Fruit fly (Drosophila melanogaster) whole organism, embryonic: ENCODE data around the gene park.

Experiments used
- Bgb ChIP-seq: fragments of 200-800 bp; sonication (Bioruptor generic); IDR thresholded peaks from 2 replicates; pipeline ENCODE4 v1.3.6; 2022; ENCODE audit warnings: missing biosample characterization, missing genetic modification characterization; ENCODE audit not compliant: partially characterized antibody
- CG10267 ChIP-seq: fragments of 200-800 bp; sonication (Bioruptor generic); optimal IDR thresholded peaks from 2 replicates; lab custom pipeline; 2018; ENCODE audit warnings: missing biosample characterization, mild to moderate bottlenecking, missing genetic modification characterization, moderate library complexity
- CG11093 ChIP-seq: fragments of 200-800 bp; sonication (Bioruptor generic); IDR thresholded peaks from 3 replicates; pipeline ENCODE4 v1.3.6; 2022; ENCODE audit warnings: missing biosample characterization, missing genetic modification characterization
- CG11456 ChIP-seq: fragments of 200-800 bp; sonication (Bioruptor generic); IDR thresholded peaks from 3 replicates; pipeline ENCODE4 v1.3.6; 2022; ENCODE audit warnings: missing biosample characterization, missing genetic modification characterization
- CG13296 ChIP-seq: fragments of 200-800 bp; sonication (Bioruptor generic); optimal IDR thresholded peaks from 3 replicates; lab custom pipeline; 2018; ENCODE audit warnings: missing biosample characterization, mild to moderate bottlenecking, missing genetic modification characterization
- CG14441 ChIP-seq: fragments of 200-800 bp; sonication (Bioruptor generic); IDR thresholded peaks from 2 replicates; pipeline ENCODE4 v1.3.6; 2022; ENCODE audit warnings: missing biosample characterization, missing genetic modification characterization
- CG15073 ChIP-seq: fragments of 200-800 bp; sonication (Bioruptor generic); optimal IDR thresholded peaks from 2 replicates; lab custom pipeline; 2016; ENCODE audit warnings: missing biosample characterization, missing genetic modification characterization
- CG15269 ChIP-seq: fragments of 200-800 bp; sonication (Bioruptor generic); optimal IDR thresholded peaks from 2 replicates; lab custom pipeline; 2018; ENCODE audit warnings: missing biosample characterization, mild to moderate bottlenecking, missing genetic modification characterization, moderate library complexity
- CG16815 ChIP-seq: fragments of 200-800 bp; sonication (Bioruptor generic); optimal IDR thresholded peaks from 3 replicates; lab custom pipeline; 2017; ENCODE audit warnings: missing biosample characterization, mild to moderate bottlenecking, missing genetic modification characterization
- CG17186 ChIP-seq: fragments of 200-800 bp; sonication (Bioruptor generic); optimal IDR thresholded peaks from 3 replicates; lab custom pipeline; 2017; ENCODE audit warnings: missing biosample characterization, missing genetic modification reagents, missing genetic modification characterization
- CG17328 ChIP-seq: fragments of 200-800 bp; sonication (Bioruptor generic); IDR thresholded peaks from 2 replicates; pipeline ENCODE4 v1.3.6; 2022; ENCODE audit warnings: missing biosample characterization, missing genetic modification characterization
- CG17612 ChIP-seq: fragments of 200-800 bp; sonication (Bioruptor generic); IDR thresholded peaks from 2 replicates; pipeline ENCODE4 v1.3.6; 2022; ENCODE audit warnings: missing biosample characterization, missing genetic modification characterization
- CG17802 ChIP-seq: fragments of 200-800 bp; sonication (Bioruptor generic); optimal IDR thresholded peaks from 2 replicates; lab custom pipeline; 2018; ENCODE audit warnings: missing biosample characterization, mild to moderate bottlenecking, missing genetic modification characterization, moderate library complexity
- CG18011 ChIP-seq: fragments of 200-800 bp; sonication (Bioruptor generic); optimal IDR thresholded peaks from 2 replicates; lab custom pipeline; 2017; ENCODE audit warnings: missing biosample characterization, missing genetic modification characterization, mild to moderate bottlenecking, moderate library complexity, missing genotype
- CG1832 ChIP-seq: fragments of 200-800 bp; sonication (Bioruptor generic); optimal IDR thresholded peaks from 2 replicates; lab custom pipeline; 2017; ENCODE audit warnings: missing biosample characterization, mild to moderate bottlenecking, missing genetic modification characterization, inconsistent platforms
- CG2116 ChIP-seq: fragments of 200-800 bp; sonication (Bioruptor generic); optimal IDR thresholded peaks from 3 replicates; lab custom pipeline; 2018; ENCODE audit warnings: missing biosample characterization, mild to moderate bottlenecking, missing genetic modification characterization
- CG2120 ChIP-seq: fragments of 200-800 bp; sonication (Bioruptor generic); optimal IDR thresholded peaks from 3 replicates; lab custom pipeline; 2016; ENCODE audit warnings: missing biosample characterization, missing genetic modification characterization
- CG2129 ChIP-seq: fragments of 200-800 bp; sonication (Bioruptor generic); IDR thresholded peaks from 2 replicates; pipeline ENCODE4 v1.3.6; 2022; ENCODE audit warnings: missing biosample characterization, missing genetic modification characterization; ENCODE audit not compliant: partially characterized antibody
- CG30431 ChIP-seq: fragments of 200-800 bp; sonication (Bioruptor generic); optimal IDR thresholded peaks from 2 replicates; lab custom pipeline; 2017; ENCODE audit warnings: missing biosample characterization, missing genetic modification characterization
- CG42726 ChIP-seq: fragments of 200-800 bp; sonication (Bioruptor generic); IDR thresholded peaks from 2 replicates; pipeline ENCODE4 v1.3.6; 2022; ENCODE audit warnings: missing biosample characterization, missing genetic modification characterization; ENCODE audit not compliant: partially characterized antibody
- CG7357 ChIP-seq: fragments of 200-800 bp; sonication (Bioruptor generic); IDR thresholded peaks from 3 replicates; pipeline ENCODE4 v1.3.6; 2022; ENCODE audit warnings: missing biosample characterization, missing genetic modification characterization
- CG9876 ChIP-seq: fragments of 200-800 bp; sonication (Bioruptor generic); optimal IDR thresholded peaks from 2 replicates; lab custom pipeline; 2016; ENCODE audit warnings: missing biosample characterization, missing genetic modification characterization
- D19B ChIP-seq: fragments of 200-800 bp; sonication (Bioruptor generic); optimal IDR thresholded peaks from 2 replicates; lab custom pipeline; 2017; ENCODE audit warnings: missing biosample characterization, mild to moderate bottlenecking, missing genetic modification characterization
- Dad ChIP-seq: fragments of 200-800 bp; sonication (Bioruptor generic); optimal IDR thresholded peaks from 3 replicates; lab custom pipeline; 2016; ENCODE audit warnings: missing biosample characterization, missing genetic modification characterization
- Doc2 ChIP-seq: fragments of 200-800 bp; sonication (Bioruptor generic); IDR thresholded peaks from 2 replicates; pipeline ENCODE4 v1.3.6; 2022; ENCODE audit warnings: missing biosample characterization, missing genetic modification characterization
- Ets97D ChIP-seq: fragments of 200-800 bp; sonication (Bioruptor generic); optimal IDR thresholded peaks from 3 replicates; lab custom pipeline; 2016; ENCODE audit warnings: missing biosample characterization, missing genetic modification characterization
- HHEX ChIP-seq: fragments of 200-800 bp; sonication (Bioruptor generic); optimal IDR thresholded peaks from 3 replicates; lab custom pipeline; 2017; ENCODE audit warnings: missing biosample characterization, mild to moderate bottlenecking, missing genetic modification characterization, missing genetic modification reagents
- MESR4 ChIP-seq: fragments of 200-800 bp; sonication (Bioruptor generic); optimal IDR thresholded peaks from 2 replicates; lab custom pipeline; 2018; ENCODE audit warnings: missing biosample characterization, mild to moderate bottlenecking, missing genetic modification characterization, moderate library complexity
- NFAT ChIP-seq: fragments of 200-800 bp; sonication (Bioruptor generic); IDR thresholded peaks from 2 replicates; pipeline ENCODE4 v1.3.6; 2022; ENCODE audit warnings: missing biosample characterization, missing genetic modification characterization
- Rfx ChIP-seq: fragments of 200-800 bp; sonication (Bioruptor generic); IDR thresholded peaks from 2 replicates; pipeline ENCODE4 v1.3.6; 2022; ENCODE audit warnings: missing biosample characterization, missing genetic modification characterization
- Rx ChIP-seq: fragments of 200-800 bp; sonication (Bioruptor generic); IDR thresholded peaks from 2 replicates; pipeline ENCODE4 v1.3.6; 2022; ENCODE audit warnings: missing biosample characterization, missing genetic modification characterization
- Trl ChIP-seq, 3 experiments: fragments of >200 bp in 2 of 3; fragments of 200-800 bp in 1 of 3; sonication (Bioruptor generic) in 1 of 3; optimal IDR thresholded peaks; 2 replicates in 1 of 3; 3 replicates in 2 of 3; lab custom pipeline; 2016 to 2017; ENCODE audit warnings: missing biosample characterization in 1 of 3, missing genetic modification characterization in 1 of 3
- ara ChIP-seq: fragments of 200-800 bp; sonication (Bioruptor generic); IDR thresholded peaks from 2 replicates; pipeline ENCODE4 v1.3.6; 2022; ENCODE audit warnings: missing biosample characterization, missing genetic modification characterization
- ato ChIP-seq: fragments of 200-800 bp; sonication (Bioruptor generic); IDR thresholded peaks from 2 replicates; pipeline ENCODE4 v1.3.6; 2022; ENCODE audit warnings: missing biosample characterization, missing genetic modification characterization; ENCODE audit not compliant: partially characterized antibody
- cato ChIP-seq: fragments of 200-800 bp; sonication (Bioruptor generic); optimal IDR thresholded peaks from 2 replicates; lab custom pipeline; 2016; ENCODE audit warnings: missing biosample characterization, missing genetic modification characterization, borderline replicate concordance
- disco-r ChIP-seq: fragments of 200-800 bp; sonication (Bioruptor generic); optimal IDR thresholded peaks from 2 replicates; lab custom pipeline; 2016; ENCODE audit warnings: missing biosample characterization, missing genetic modification characterization
- dmrt99B ChIP-seq: fragments of 200-800 bp; sonication (Bioruptor generic); optimal IDR thresholded peaks from 2 replicates; lab custom pipeline; 2018; ENCODE audit warnings: missing biosample characterization, mild to moderate bottlenecking, missing genetic modification characterization, moderate library complexity
- dpn ChIP-seq, 2 experiments: fragments of 200-800 bp; sonication (Bioruptor generic); optimal IDR thresholded peaks; 3 replicates each; lab custom pipeline; 2016; ENCODE audit warnings: missing biosample characterization in 2 of 2, missing genetic modification characterization in 2 of 2
- gem ChIP-seq: fragments of 200-800 bp; sonication (Bioruptor generic); optimal IDR thresholded peaks from 2 replicates; lab custom pipeline; 2019; ENCODE audit warnings: missing biosample characterization, mild to moderate bottlenecking, missing genetic modification characterization, moderate library complexity
- insv ChIP-seq, 2 experiments: fragments of 200-800 bp; sonication (Bioruptor generic); optimal IDR thresholded peaks; 3 replicates each; lab custom pipeline; 2016 to 2018; ENCODE audit warnings: missing biosample characterization in 2 of 2, missing genetic modification characterization in 2 of 2
- kah ChIP-seq: fragments of 200-800 bp; sonication (Bioruptor generic); optimal IDR thresholded peaks from 2 replicates; lab custom pipeline; 2018; ENCODE audit warnings: missing biosample characterization, mild to moderate bottlenecking, missing genetic modification characterization
- kay ChIP-seq: fragments of 200-800 bp; sonication (Bioruptor generic); optimal IDR thresholded peaks from 2 replicates; lab custom pipeline; 2016; ENCODE audit warnings: missing biosample characterization, missing genetic modification characterization
- mirr ChIP-seq: fragments of 200-800 bp; sonication (Bioruptor generic); optimal IDR thresholded peaks from 3 replicates; lab custom pipeline; 2018; ENCODE audit warnings: missing biosample characterization, mild to moderate bottlenecking, missing genetic modification characterization
- nerfin-1 ChIP-seq: fragments of 200-800 bp; sonication (Bioruptor generic); optimal IDR thresholded peaks from 3 replicates; lab custom pipeline; 2019; ENCODE audit warnings: missing biosample characterization, mild to moderate bottlenecking, missing genetic modification characterization, moderate library complexity
- salm ChIP-seq: fragments of 200-800 bp; sonication (Bioruptor generic); optimal IDR thresholded peaks from 2 replicates; lab custom pipeline; 2018; ENCODE audit warnings: missing biosample characterization, mild to moderate bottlenecking, missing genetic modification characterization
- sna ChIP-seq: fragments of 200-800 bp; sonication (Bioruptor generic); IDR thresholded peaks from 2 replicates; pipeline ENCODE4 v1.3.6; 2022; ENCODE audit warnings: missing biosample characterization, missing genetic modification characterization; ENCODE audit not compliant: partially characterized antibody
- sug ChIP-seq: fragments of 200-800 bp; optimal IDR thresholded peaks from 2 replicates; lab custom pipeline; 2019; ENCODE audit warnings: missing biosample characterization, mild to moderate bottlenecking, missing genetic modification characterization, moderate library complexity
- ttk ChIP-seq: fragments of 200-800 bp; sonication (Bioruptor generic); IDR thresholded peaks from 2 replicates; pipeline ENCODE4 v2.1.2; 2022; ENCODE audit warnings: missing biosample characterization, missing genetic modification characterization
- zf30C ChIP-seq: fragments of 200-800 bp; sonication (Bioruptor generic); optimal IDR thresholded peaks from 3 replicates; lab custom pipeline; 2018; ENCODE audit warnings: missing biosample characterization, mild to moderate bottlenecking, missing genetic modification characterization
- zfh1 ChIP-seq: fragments of 200-800 bp; sonication (Bioruptor generic); IDR thresholded peaks from 3 replicates; pipeline ENCODE4 v1.3.6; 2022; ENCODE audit warnings: missing biosample characterization, missing genetic modification characterization

Gene park

DNA sequence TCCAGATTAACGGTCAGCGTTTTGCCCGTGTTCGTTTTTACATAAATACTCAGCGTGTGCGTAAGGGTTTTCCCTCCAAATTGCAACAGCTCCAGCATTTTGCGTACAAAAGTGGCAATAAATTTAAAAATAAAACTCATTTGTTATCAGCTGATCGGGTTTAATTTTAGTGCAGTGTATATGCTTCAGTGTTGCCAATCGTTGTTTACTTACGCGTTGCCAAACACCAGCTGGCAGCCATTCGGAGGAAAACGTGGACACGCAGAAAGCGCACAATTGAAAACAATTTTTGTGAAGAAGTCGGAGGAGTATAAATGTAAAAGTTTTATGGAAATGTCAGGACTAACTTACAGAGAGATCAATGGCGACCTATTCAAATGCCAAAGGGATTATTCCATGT lies at the start of gene park, which contains the start of gene Targ3 (continued):
- TF ChIP-seq ttk (GFP tag; lab: Robert Waterston, UW) (no peak), mirr (GFP tag; lab: Kevin White, UChicago) (peak; percentile 40), CG16815 (GFP tag; lab: Kevin White, UChicago) (no peak), nerfin-1 (tag; lab: Kevin White, UChicago) (no peak), Ets97D (GFP tag; lab: Kevin White, UChicago) (peak; percentile 53), disco-r (no peak), Rx (GFP tag; lab: Robert Waterston, UW) (no peak), CG13296 (GFP tag; lab: Kevin White, UChicago) (peak; percentile 1), zf30C (GFP tag; lab: Kevin White, UChicago) (peak; percentile 90), CG11456 (GFP tag; lab: Robert Waterston, UW) (no peak), CG11093 (no peak), sug (tag; lab: Kevin White, UChicago) (peak; percentile 7), CG15269 (tag; lab: Kevin White, UChicago) (no peak), gem (tag; lab: Kevin White, UChicago) (peak; percentile 20), ato (GFP tag; lab: Robert Waterston, UW) (no peak), CG14441 (GFP tag; lab: Robert Waterston, UW) (no peak), CG18011 (peak; percentile 2), Trl (optimal IDR thresholded peaks at IDR 0.05; lab: Kevin White, UChicago) (no peak), Trl (GFP tag; optimal IDR thresholded peaks at IDR 0.05; lab: Kevin White, UChicago) (no peak), Doc2 (GFP tag; lab: Robert Waterston, UW) (no peak), Bgb (GFP tag; lab: Robert Waterston, UW) (peak; percentile 23; the same call in 1 of the 2 replicates), CG2116 (GFP tag; lab: Kevin White, UChicago) (peak; percentile 35), salm (no peak), CG42726 (GFP tag; lab: Robert Waterston, UW) (no peak), ara (GFP tag; lab: Robert Waterston, UW) (no peak), zfh1 (no peak), CG10267 (peak; percentile 31), CG17802 (tag; lab: Kevin White, UChicago) (no peak), CG1832 (GFP tag; lab: Kevin White, UChicago) (no peak), CG30431 (GFP tag; lab: Kevin White, UChicago) (no peak), CG17186 (GFP tag; lab: Kevin White, UChicago) (peak; percentile 76), CG2120 (GFP tag; lab: Kevin White, UChicago) (peak; percentile 77), insv (GFP tag; optimal IDR thresholded peaks at IDR 0.05; lab: Kevin White, UChicago) (no peak), dmrt99B (tag; lab: Kevin White, UChicago) (no peak), CG15073 (GFP tag; lab: Kevin White, UChicago) (no peak), CG2129 (GFP tag; lab: Robert Waterston, UW) (no peak), CG17328 (GFP tag; lab: Robert Waterston, UW) (no peak), kah (no peak), D19B (GFP tag; lab: Kevin White, UChicago) (no peak), sna (GFP tag; lab: Robert Waterston, UW) (peak; percentile 30; the same call in 1 of the 2 replicates), NFAT (GFP tag; lab: Robert Waterston, UW) (no peak), CG9876 (GFP tag; lab: Kevin White, UChicago) (no peak), MESR4 (GFP tag; lab: Kevin White, UChicago) (peak; percentile 49), CG17612 (no peak), Rfx (GFP tag; lab: Robert Waterston, UW) (peak; percentile 35; the same call in 1 of the 2 replicates), cato (GFP tag; lab: Kevin White, UChicago) (no peak), kay (GFP tag; lab: Kevin White, UChicago) (no peak), CG7357 (GFP tag; lab: Robert Waterston, UW) (no peak), Dad (peak; percentile 1), dpn (GFP tag; optimal IDR thresholded peaks at IDR 0.05; lab: Kevin White, UChicago) (peak; percentile 33 to 50), HHEX (GFP tag; lab: Kevin White, UChicago) (no peak)
